Fruit fly (Drosophila melanogaster) whole organism: Measurements from ENCODE around the gene kirre.

Experiments used
- CG8478 ChIP-seq: fragments of >200 bp; optimal IDR thresholded peaks from 2 replicates; lab custom pipeline; 2018; ENCODE audit warnings: inconsistent platforms
- Dll ChIP-seq: fragments of >200 bp; optimal IDR thresholded peaks from 2 replicates; lab custom pipeline; 2017
- EcR ChIP-seq, 2 experiments: fragments of >200 bp; optimal IDR thresholded peaks; 2 replicates each; lab custom pipeline; 2017; ENCODE audit warnings: missing biosample characterization in 2 of 2, missing genetic modification characterization in 2 of 2, missing genetic modification reagents in 2 of 2
- pan ChIP-seq: fragments of >200 bp; optimal IDR thresholded peaks from 2 replicates; lab custom pipeline; 2017
- psq ChIP-seq: fragments of >200 bp; optimal IDR thresholded peaks from 2 replicates; lab custom pipeline; 2017
- usp ChIP-seq: fragments of >200 bp; optimal IDR thresholded peaks from 2 replicates; lab custom pipeline; 2017; ENCODE audit warnings: missing biosample characterization, missing genetic modification characterization, mixed read lengths

Gene kirre

dm6 chrX:2885814-2886213 lies 145.6 kb downstream of the kirre start, which contains the start of gene CG14419:
Gene CG14419 (minus strand): TSS chrX:2885914.
- TF ChIP-seq EcR (GFP tag; optimal IDR thresholded peaks at IDR 0.05; lab: Kevin White, UChicago) (no peak), Dll (lab: Kevin White, UChicago) (no peak), usp (GFP tag; lab: Kevin White, UChicago) (no peak), psq (lab: Kevin White, UChicago) (no peak), pan (no peak)

dm6 chrX:2888211-2888610 lies 148.0 kb downstream of the kirre start:
- TF ChIP-seq CG8478: no peak

DNA sequence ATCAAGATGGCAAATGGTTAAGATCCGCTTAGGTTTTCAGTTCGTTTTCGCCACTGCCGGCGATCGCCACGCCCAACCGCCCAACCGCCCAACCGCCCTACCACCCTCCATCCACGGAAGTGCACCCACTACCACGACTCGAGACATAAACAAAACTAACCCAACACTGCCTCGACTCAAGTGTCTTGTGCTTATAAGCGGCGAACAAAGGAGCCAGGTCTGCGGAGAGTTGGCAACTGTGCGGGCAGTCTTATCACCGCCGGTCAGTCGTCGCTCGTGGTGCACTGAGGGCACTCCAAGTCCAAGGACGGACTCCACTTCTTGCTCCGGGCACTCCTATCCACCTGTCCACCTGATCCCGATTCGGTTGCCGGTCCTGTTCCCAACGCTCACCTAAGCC lies 150.3 kb downstream of the kirre start, which contains the start of gene CG3526:
Gene CG3526, plus strand, starts transcription at position 301 of the 400 bp plus-strand sequence.
- TF ChIP-seq pan (no peak), psq (lab: Kevin White, UChicago) (no peak), CG8478 (no peak), EcR (GFP tag; optimal IDR thresholded peaks at IDR 0.05; lab: Kevin White, UChicago) (no peak), usp (GFP tag; lab: Kevin White, UChicago) (no peak)

DNA sequence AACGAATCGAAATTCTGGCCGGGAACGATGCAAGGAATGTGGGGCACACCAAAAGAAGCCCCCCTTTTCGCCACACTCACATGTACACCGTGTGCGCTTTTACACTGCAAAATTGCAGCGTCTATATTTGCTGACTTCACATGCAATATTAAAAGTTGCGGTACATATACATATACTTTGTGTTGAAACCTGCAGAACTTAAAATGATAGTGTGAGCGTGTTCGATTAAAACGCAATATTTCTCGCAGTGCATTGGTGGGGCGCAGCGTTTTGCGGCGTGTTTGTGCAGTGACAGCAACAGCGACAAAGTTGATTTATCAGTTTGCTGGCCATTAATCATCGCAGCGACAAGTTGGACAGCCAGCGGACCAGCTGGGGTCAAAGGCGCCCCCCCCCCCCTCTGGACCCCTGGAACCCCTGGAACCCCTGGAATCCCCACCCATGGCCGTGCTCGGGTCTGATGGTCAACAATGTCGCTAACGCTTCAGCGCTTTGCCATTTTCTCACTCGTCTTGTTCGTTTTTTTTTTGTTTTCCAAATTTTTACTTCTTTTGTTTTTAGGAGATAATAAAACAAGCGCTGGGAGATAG lies 167.0 kb downstream of the kirre start:
- no peak for TF ChIP-seq pan
- no peak for TF ChIP-seq CG8478
- no peak for TF ChIP-seq psq (lab: Kevin White, UChicago)
- TF ChIP-seq EcR (GFP tag; optimal IDR thresholded peaks at IDR 0.05; lab: Kevin White, UChicago): no peak
- no peak for TF ChIP-seq usp (GFP tag; lab: Kevin White, UChicago)
- no peak for TF ChIP-seq Dll (lab: Kevin White, UChicago)

DNA sequence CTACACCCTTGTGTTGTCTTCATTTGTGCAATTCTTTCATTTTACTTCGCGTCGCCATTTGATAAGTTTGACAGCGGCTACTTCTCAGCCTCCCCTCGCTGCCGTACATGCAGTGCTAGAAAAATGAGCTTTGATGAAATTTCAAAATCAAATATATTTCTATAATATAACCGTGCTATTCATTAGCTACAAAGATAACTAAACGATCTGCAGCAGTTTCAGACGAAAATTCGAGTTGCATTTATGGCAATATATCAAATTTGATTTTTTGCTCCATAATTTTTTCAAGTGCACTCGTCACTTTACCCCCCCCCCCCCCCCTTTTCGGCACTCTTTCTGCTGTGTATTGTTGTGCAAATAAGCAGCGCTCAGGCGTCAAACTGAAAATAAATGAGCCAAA lies 172.4 kb downstream of the kirre start:
- TF ChIP-seq EcR (GFP tag; optimal IDR thresholded peaks at IDR 0.05; lab: Kevin White, UChicago) (no peak), CG8478 (no peak), pan (no peak), psq (lab: Kevin White, UChicago) (no peak), usp (GFP tag; lab: Kevin White, UChicago) (no peak), Dll (lab: Kevin White, UChicago) (no peak)

- no peak for TF ChIP-seq EcR (GFP tag; optimal IDR thresholded peaks at IDR 0.05; lab: Kevin White, UChicago)
These were observed 173.9 kb downstream of the kirre start for dm6 chrX:2914091-2914490.

- no peak for TF ChIP-seq pan
- TF ChIP-seq Dll (lab: Kevin White, UChicago): no peak
- no peak for TF ChIP-seq CG8478
- no peak for TF ChIP-seq EcR (GFP tag; optimal IDR thresholded peaks at IDR 0.05; lab: Kevin White, UChicago)
- TF ChIP-seq psq (lab: Kevin White, UChicago): no peak
- no peak for TF ChIP-seq usp (GFP tag; lab: Kevin White, UChicago)
These were observed 174.9 kb downstream of the kirre start for dm6 chrX:2915108-2915507.

DNA sequence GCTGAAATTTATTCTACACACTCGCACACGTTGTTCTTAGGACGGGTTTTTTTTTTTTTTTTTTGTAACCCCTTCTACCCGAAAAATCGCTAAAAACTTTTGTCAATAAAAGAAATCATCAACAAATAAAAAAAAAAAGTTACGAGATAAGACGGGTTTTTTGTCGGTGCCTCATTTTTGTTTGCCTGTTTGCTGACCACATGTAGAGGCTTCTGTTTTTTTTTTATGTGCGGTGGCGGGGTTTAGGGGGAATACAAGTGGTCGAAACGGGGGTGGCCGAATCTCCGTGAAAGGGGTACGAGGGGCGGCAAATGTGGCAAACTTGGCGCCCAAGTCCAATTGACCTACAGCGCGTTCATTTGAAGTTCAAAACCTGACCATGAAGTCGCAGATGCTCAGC lies 178.4 kb downstream of the kirre start:
- TF ChIP-seq EcR (GFP tag; optimal IDR thresholded peaks at IDR 0.05; lab: Kevin White, UChicago) (no peak), psq (lab: Kevin White, UChicago) (no peak), Dll (lab: Kevin White, UChicago) (no peak), pan (no peak), CG8478 (no peak), usp (GFP tag; lab: Kevin White, UChicago) (no peak)

- no peak for TF ChIP-seq usp (GFP tag; lab: Kevin White, UChicago)
- no peak for TF ChIP-seq EcR (GFP tag; optimal IDR thresholded peaks at IDR 0.05; lab: Kevin White, UChicago)
- no peak for TF ChIP-seq CG8478
- no peak for TF ChIP-seq psq (lab: Kevin White, UChicago)
- TF ChIP-seq Dll (lab: Kevin White, UChicago): no peak
- no peak for TF ChIP-seq pan
These were observed 179.6 kb downstream of the kirre start, which contains the start of gene CG3588 for dm6 chrX:2919742-2920141. Gene CG3588 (plus strand): TSS chrX:2919770.

DNA sequence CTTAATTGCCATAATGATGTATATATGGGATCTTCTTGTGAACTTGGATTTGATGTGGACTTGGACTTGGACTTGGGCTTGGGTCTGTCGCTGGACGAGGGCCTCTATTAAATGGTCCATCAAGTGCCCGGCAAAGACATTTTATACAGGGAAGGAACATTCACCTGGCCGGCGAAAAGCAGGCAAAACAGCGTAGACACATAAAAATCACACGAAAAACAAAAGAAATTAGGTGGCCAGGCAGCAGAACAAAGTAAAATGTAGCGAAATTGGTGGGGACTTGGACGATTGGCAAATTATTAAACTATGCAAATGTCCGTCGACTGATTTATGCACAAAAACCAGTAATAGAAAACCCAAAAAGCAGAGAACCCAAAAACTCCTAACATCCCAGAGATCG lies 187.0 kb downstream of the kirre start, which contains the start of gene CG14424:
Gene CG14424, minus strand, starts transcription at position 101 of the 400 bp plus-strand sequence.
- no peak for TF ChIP-seq EcR (GFP tag; optimal IDR thresholded peaks at IDR 0.05; lab: Kevin White, UChicago)
- TF ChIP-seq psq (lab: Kevin White, UChicago): no peak
- TF ChIP-seq pan: no peak
- no peak for TF ChIP-seq CG8478
- TF ChIP-seq usp (GFP tag; lab: Kevin White, UChicago): no peak
- no peak for TF ChIP-seq Dll (lab: Kevin White, UChicago)

- TF ChIP-seq pan (no peak), EcR (GFP tag; optimal IDR thresholded peaks at IDR 0.05; lab: Kevin White, UChicago) (no peak), CG8478 (no peak), usp (GFP tag; lab: Kevin White, UChicago) (no peak), Dll (lab: Kevin White, UChicago) (no peak), psq (lab: Kevin White, UChicago) (no peak)
These were observed 189.3 kb downstream of the kirre start, which contains the start of gene CG32793 for dm6 chrX:2929496-2929895. Gene CG32793 (plus strand): TSS chrX:2929796.

DNA sequence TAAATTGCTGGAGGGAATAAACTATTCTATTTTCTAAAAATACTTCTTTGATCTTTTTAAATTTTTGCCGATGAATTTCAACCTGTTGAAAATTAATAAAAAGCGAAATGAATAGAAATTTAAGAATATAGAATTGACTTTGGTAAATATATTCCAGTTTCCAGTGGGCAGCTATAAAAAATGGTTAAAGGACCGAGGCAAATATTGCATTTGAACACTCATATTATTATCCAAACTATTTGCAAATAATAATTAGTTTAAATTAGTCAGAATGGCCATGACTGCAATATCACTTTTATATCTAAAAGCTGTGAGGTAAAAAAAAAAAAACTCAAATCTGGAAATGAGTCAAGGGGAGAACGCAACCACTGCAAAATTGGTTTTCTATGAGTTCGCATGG lies 194.6 kb downstream of the kirre start, which contains the start of gene CG3592:
Gene CG3592, plus strand, starts transcription at position 301 of the 400 bp plus-strand sequence.
- TF ChIP-seq pan (no peak), EcR (GFP tag; optimal IDR thresholded peaks at IDR 0.05; lab: Kevin White, UChicago) (no peak), usp (GFP tag; lab: Kevin White, UChicago) (no peak), psq (lab: Kevin White, UChicago) (no peak)

DNA sequence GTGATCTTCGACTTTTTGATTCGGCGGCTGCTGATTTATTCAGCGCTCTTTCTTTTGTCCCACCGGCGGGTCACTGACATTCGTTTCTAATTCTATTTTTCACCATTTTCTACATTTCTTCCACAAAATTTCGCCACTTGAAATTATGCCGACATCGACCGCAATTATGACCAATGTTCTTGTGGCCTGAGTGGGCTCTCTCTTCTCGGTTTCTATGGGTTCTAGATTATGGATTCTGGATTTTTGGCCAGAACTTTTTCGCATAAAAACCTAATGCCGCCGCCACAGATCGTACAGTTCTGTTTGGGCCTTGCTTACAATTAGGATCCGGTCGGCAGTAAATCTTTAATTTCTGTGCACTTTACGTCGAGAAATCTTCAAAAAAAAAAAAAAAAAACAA lies 196.5 kb downstream of the kirre start, which contains the start of gene CG3598:
Gene CG3598, plus strand, starts transcription at position 301 of the 400 bp plus-strand sequence.
- no peak for TF ChIP-seq pan
- TF ChIP-seq CG8478: no peak
- TF ChIP-seq Dll (lab: Kevin White, UChicago): no peak
- TF ChIP-seq psq (lab: Kevin White, UChicago): no peak
- TF ChIP-seq EcR (GFP tag; optimal IDR thresholded peaks at IDR 0.05; lab: Kevin White, UChicago): no peak
- no peak for TF ChIP-seq usp (GFP tag; lab: Kevin White, UChicago)
